Worm (Caenorhabditis elegans): Measurements from ENCODE around the gene mrpl-21.
A peak's percentile ranks its signal among the peaks of the same experiment; 100 is the strongest.

mrpl-21 gene

DNA sequence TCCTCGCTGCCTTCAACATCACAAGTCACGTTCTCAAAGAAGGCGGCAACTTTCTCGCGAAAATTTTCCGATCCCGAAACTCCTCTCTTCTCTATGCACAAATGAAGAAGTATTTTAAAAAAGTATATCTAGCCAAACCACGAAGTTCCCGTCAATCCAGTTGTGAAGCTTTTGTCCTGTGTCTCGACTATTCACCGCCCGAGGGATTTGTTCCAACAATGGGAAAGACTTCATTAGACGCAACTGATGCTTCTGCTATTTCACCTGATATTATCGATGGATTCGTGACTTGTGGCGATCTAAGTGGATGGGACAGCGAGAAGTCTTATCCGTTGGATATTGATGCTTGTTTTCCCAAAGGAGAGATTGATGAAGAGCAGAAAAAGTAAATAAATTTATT is 38.4 kb downstream of the mrpl-21 start:
- TF ChIP-seq elt-1 (tag; optimal IDR thresholded peaks at IDR 0.05; ENCODE audit: borderline replicate concordance, insufficient read depth): no peak
- TF ChIP-seq ceh-83 (GFP tag; optimal IDR thresholded peaks at IDR 0.05): no peak
- no peak for TF ChIP-seq bed-3 (GFP tag; optimal IDR thresholded peaks at IDR 0.05)
- no peak for TF ChIP-seq lin-13 (tag; optimal IDR thresholded peaks at IDR 0.05)
- no peak for TF ChIP-seq sptf-1 (tag; optimal IDR thresholded peaks at IDR 0.05)
- TF ChIP-seq blmp-1 (tag; optimal IDR thresholded peaks at IDR 0.05): no peak
- TF ChIP-seq drap-1 (GFP tag; optimal IDR thresholded peaks at IDR 0.05): no peak
- TF ChIP-seq ceh-43 (GFP tag; optimal IDR thresholded peaks at IDR 0.05): no peak
- TF ChIP-seq elt-3 (tag; optimal IDR thresholded peaks at IDR 0.05): no peak
- TF ChIP-seq nhr-237 (tag; optimal IDR thresholded peaks at IDR 0.05): no peak
- no peak for TF ChIP-seq tbx-8 (GFP tag; optimal IDR thresholded peaks at IDR 0.05)
- no peak for TF ChIP-seq lsy-2 (tag; optimal IDR thresholded peaks at IDR 0.05)
- no peak for TF ChIP-seq nhr-12 (tag; optimal IDR thresholded peaks at IDR 0.05)
- no peak for TF ChIP-seq flh-1 (GFP tag; optimal IDR thresholded peaks at IDR 0.05)
- TF ChIP-seq ces-1 (GFP tag; optimal IDR thresholded peaks at IDR 0.05): no peak
- TF ChIP-seq pha-4 (tag; optimal IDR thresholded peaks at IDR 0.05): no peak
- no peak for TF ChIP-seq unc-62 (GFP tag; optimal IDR thresholded peaks at IDR 0.05)
- no peak for TF ChIP-seq nhr-2 (tag; optimal IDR thresholded peaks at IDR 0.05)
- no peak for TF ChIP-seq ham-2 (GFP tag; optimal IDR thresholded peaks at IDR 0.05)
- no peak for TF ChIP-seq unc-39 (tag; optimal IDR thresholded peaks at IDR 0.05)

DNA sequence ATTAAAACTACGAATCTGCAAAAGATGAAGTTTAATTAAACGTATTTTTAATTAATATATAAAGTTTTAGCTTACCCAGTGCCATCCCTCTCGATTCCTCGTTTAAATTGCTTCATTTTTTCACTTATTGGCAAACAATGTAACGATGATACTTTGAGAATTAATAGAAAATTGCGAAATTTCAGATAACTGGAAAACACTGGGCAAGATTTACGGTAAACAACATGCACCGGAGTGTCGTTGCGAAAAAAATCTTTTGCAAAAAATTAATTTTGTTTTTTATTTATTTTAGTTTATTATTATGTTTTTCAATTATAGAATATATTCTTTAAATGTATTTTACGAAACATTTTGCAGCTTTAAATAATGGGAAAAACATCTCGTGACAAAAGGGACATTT is 39.3 kb downstream of the mrpl-21 start, which contains the start of the genes pelo-1 and R74.7:
Gene pelo-1, minus strand, starts transcription at position 151 of the 400 bp plus-strand sequence.
Gene R74.7, plus strand, starts transcription at position 358 of the 400 bp plus-strand sequence.
- TF ChIP-seq ces-1 (GFP tag; optimal IDR thresholded peaks at IDR 0.05): peak; percentile 14
- TF ChIP-seq mls-2 (tag; optimal IDR thresholded peaks at IDR 0.05): no peak
- TF ChIP-seq ham-2 (GFP tag; optimal IDR thresholded peaks at IDR 0.05): no peak

DNA sequence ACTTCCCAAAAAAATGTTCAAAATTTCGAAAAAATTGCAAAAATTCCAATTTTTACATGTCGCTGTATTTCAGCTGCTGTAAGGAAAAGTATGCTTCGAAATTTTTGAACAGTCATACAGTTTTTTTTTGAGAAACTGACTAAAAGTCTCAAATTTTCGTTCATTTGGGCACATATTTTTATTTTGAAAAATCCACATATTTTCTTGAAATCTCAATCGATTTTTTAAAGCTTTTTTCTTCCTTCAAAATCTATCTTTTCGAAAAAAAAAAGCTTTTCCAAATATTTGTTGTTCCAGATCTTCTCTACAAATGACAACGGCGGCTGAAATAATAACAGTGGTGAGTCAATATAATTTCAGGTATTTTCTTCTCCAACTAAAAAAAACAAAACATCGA is 46.4 kb downstream of the mrpl-21 start, which contains the start of gene asd-1:
Gene asd-1, plus strand, starts transcription at position 298 of the 397 bp plus-strand sequence.
- no peak for TF ChIP-seq zip-8 (tag; optimal IDR thresholded peaks at IDR 0.05)
- TF ChIP-seq pha-4 (tag; optimal IDR thresholded peaks at IDR 0.05): no peak
- no peak for TF ChIP-seq M03D4.4 (tag; optimal IDR thresholded peaks at IDR 0.05)
- no peak for TF ChIP-seq elt-3 (tag; optimal IDR thresholded peaks at IDR 0.05)
- no peak for TF ChIP-seq lin-13 (tag; optimal IDR thresholded peaks at IDR 0.05)
- no peak for TF ChIP-seq lsy-2 (tag; optimal IDR thresholded peaks at IDR 0.05)
- TF ChIP-seq nhr-12 (tag; optimal IDR thresholded peaks at IDR 0.05): no peak
- TF ChIP-seq nhr-76 (tag; optimal IDR thresholded peaks at IDR 0.05): no peak
- TF ChIP-seq ham-2 (GFP tag; optimal IDR thresholded peaks at IDR 0.05): no peak
- TF ChIP-seq hlh-1 (tag; optimal IDR thresholded peaks at IDR 0.05): no peak
- no peak for TF ChIP-seq nhr-28 (tag; optimal IDR thresholded peaks at IDR 0.05)
- no peak for TF ChIP-seq ztf-11 (tag; optimal IDR thresholded peaks at IDR 0.05)
- no peak for TF ChIP-seq ceh-39 (tag; optimal IDR thresholded peaks at IDR 0.05)
- no peak for TF ChIP-seq tbx-8 (GFP tag; optimal IDR thresholded peaks at IDR 0.05)
- no peak for TF ChIP-seq flh-1 (GFP tag; optimal IDR thresholded peaks at IDR 0.05)
- no peak for TF ChIP-seq ceh-83 (GFP tag; optimal IDR thresholded peaks at IDR 0.05)
- TF ChIP-seq drap-1 (GFP tag; optimal IDR thresholded peaks at IDR 0.05): no peak
- no peak for TF ChIP-seq nhr-2 (tag; optimal IDR thresholded peaks at IDR 0.05)

DNA sequence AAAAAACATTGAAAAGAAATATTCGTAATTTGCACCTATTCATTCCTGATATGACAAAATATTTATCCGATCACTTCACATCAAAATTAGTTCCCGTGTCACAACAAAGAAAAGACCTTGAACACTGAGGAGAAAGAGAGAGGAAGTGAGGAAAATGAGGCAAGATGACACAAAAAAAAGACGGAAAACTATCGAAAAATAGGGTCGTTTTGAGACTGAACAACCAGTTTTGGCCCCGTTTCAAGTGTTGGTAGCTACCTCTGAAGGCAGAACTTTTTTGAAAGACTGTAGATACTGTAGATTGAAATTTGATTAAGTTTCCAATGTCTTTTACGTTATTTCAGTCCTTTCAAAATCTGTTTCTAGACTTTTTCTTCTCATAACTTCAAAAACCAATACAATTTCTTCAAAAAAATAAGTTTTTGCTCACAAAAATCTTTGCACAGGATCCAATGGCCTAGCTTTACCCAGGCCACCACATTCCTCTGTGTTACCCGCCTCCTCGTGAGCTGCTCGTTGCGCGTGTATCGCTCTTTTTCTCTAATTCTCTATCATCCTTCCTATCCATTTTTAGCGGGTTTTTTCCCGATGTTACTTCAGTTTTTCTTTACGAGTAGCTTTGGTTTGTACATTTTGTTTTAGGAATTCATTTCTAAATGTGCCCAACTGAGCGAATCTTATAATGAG is 46.9 kb downstream of the mrpl-21 start:
- TF ChIP-seq pha-4 (tag; optimal IDR thresholded peaks at IDR 0.05): no peak
- no peak for TF ChIP-seq nhr-28 (tag; optimal IDR thresholded peaks at IDR 0.05)
- peak; percentile 88 for TF ChIP-seq unc-120 (tag; optimal IDR thresholded peaks at IDR 0.05; ENCODE audit: poor library complexity, severe bottlenecking)
- TF ChIP-seq nhr-2 (tag; optimal IDR thresholded peaks at IDR 0.05): no peak
- peak; percentile 50 for TF ChIP-seq lsy-2 (tag; optimal IDR thresholded peaks at IDR 0.05)
- TF ChIP-seq mep-1 (tag; optimal IDR thresholded peaks at IDR 0.05): peak; percentile 37
- TF ChIP-seq zip-8 (tag; optimal IDR thresholded peaks at IDR 0.05): no peak
- no peak for TF ChIP-seq ceh-43 (GFP tag; optimal IDR thresholded peaks at IDR 0.05)
- TF ChIP-seq nhr-237 (tag; optimal IDR thresholded peaks at IDR 0.05): peak; percentile 5
- TF ChIP-seq ceh-39 (tag; optimal IDR thresholded peaks at IDR 0.05): peak; percentile 22
- peak; percentile 4 for TF ChIP-seq mls-2 (tag; optimal IDR thresholded peaks at IDR 0.05)
- TF ChIP-seq ces-1 (GFP tag; optimal IDR thresholded peaks at IDR 0.05): peak; percentile 15
- TF ChIP-seq ztf-11 (tag; optimal IDR thresholded peaks at IDR 0.05): no peak
- TF ChIP-seq lin-13 (tag; optimal IDR thresholded peaks at IDR 0.05): no peak

Data from whole organism, mixed stage, embryonic.